Worm (Caenorhabditis elegans) whole organism, dauer: Measurements from ENCODE around the gene rad-54.L2.

Experiments
- unc-62 ChIP-seq: sonication (generic microtip); optimal IDR thresholded peaks from 2 replicates; lab custom pipeline; 2017; ENCODE audit warnings: missing biosample characterization, missing genetic modification reagents, missing genetic modification characterization

The rad-54.L2 gene

ce11 chrIV:8881181-8881580 is 12.7 kb upstream of the rad-54.L2 start, which contains the start of gene C09G9.8:
TSS of gene C09G9.8 (plus strand) at chrIV:8881481.
- no peak for TF ChIP-seq unc-62 (GFP tag; lab: Kevin White, UChicago)

- no peak for TF ChIP-seq unc-62 (GFP tag; lab: Kevin White, UChicago)
Measured at ce11 chrIV:8886228-8886627, 7.6 kb upstream of the rad-54.L2 start, which contains the start of gene C09G9.5. TSS of gene C09G9.5 (plus strand) at chrIV:8886528.

- TF ChIP-seq unc-62 (GFP tag; lab: Kevin White, UChicago), result no peak
Measured at ce11 chrIV:8888525-8889026, 5.3 kb upstream of the rad-54.L2 start, which contains the start of gene oma-1. TSS of gene oma-1 (plus strand) at chrIV:8888976.

- TF ChIP-seq unc-62 (GFP tag; lab: Kevin White, UChicago), result no peak
Measured at ce11 chrIV:8891131-8891530, 2.7 kb upstream of the rad-54.L2 start, which contains the start of gene spr-2. TSS of gene spr-2 (plus strand) at chrIV:8891462.

- TF ChIP-seq unc-62 (GFP tag; lab: Kevin White, UChicago), result no peak
Measured at ce11 chrIV:8892558-8892957, 1.3 kb upstream of the rad-54.L2 start, which contains the start of gene C27B7.2. TSS of gene C27B7.2 (plus strand) at chrIV:8892858.

ce11 chrIV:8901346-8901745 is 7.5 kb downstream of the rad-54.L2 start, which contains the start of gene C27B7.5:
TSS of gene C27B7.5 (plus strand) at chrIV:8901646.
- TF ChIP-seq unc-62 (GFP tag; lab: Kevin White, UChicago), result no peak

ce11 chrIV:8906164-8906563 is 12.3 kb downstream of the rad-54.L2 start, which contains the start of gene C27B7.6:
TSS of gene C27B7.6 (minus strand) at chrIV:8906345.
- no peak for TF ChIP-seq unc-62 (GFP tag; lab: Kevin White, UChicago)

- no peak for TF ChIP-seq unc-62 (GFP tag; lab: Kevin White, UChicago)
Measured at ce11 chrIV:8906743-8907142, 12.9 kb downstream of the rad-54.L2 start, which contains the start of gene C27B7.7. TSS of gene C27B7.7 (plus strand) at chrIV:8907043.

- TF ChIP-seq unc-62 (GFP tag; lab: Kevin White, UChicago), result no peak
Measured at ce11 chrIV:8914187-8914586, 20.3 kb downstream of the rad-54.L2 start.

ce11 chrIV:8916010-8916409 is 22.1 kb downstream of the rad-54.L2 start, which contains the start of gene C27B7.9:
TSS of gene C27B7.9 (minus strand) at chrIV:8916110.
- TF ChIP-seq unc-62 (GFP tag; lab: Kevin White, UChicago), result no peak

ce11 chrIV:8918790-8919189 is 24.9 kb downstream of the rad-54.L2 start, which contains the start of gene rap-1:
TSS of gene rap-1 (minus strand) at chrIV:8918890.
- TF ChIP-seq unc-62 (GFP tag; lab: Kevin White, UChicago), result no peak

ce11 chrIV:8920284-8920806 is 26.5 kb downstream of the rad-54.L2 start:
- TF ChIP-seq unc-62 (GFP tag; lab: Kevin White, UChicago), result no peak

ce11 chrIV:8921166-8921565 is 27.3 kb downstream of the rad-54.L2 start:
- TF ChIP-seq unc-62 (GFP tag; lab: Kevin White, UChicago), result no peak

ce11 chrIV:8921956-8922355 is 28.1 kb downstream of the rad-54.L2 start, which contains the start of gene D1046.16:
TSS of gene D1046.16 (plus strand) at chrIV:8922150.
- TF ChIP-seq unc-62 (GFP tag; lab: Kevin White, UChicago), result no peak

- no peak for TF ChIP-seq unc-62 (GFP tag; lab: Kevin White, UChicago)
Measured at ce11 chrIV:8923381-8923780, 29.5 kb downstream of the rad-54.L2 start.

ce11 chrIV:8924126-8924525 is 30.2 kb downstream of the rad-54.L2 start:
- no peak for TF ChIP-seq unc-62 (GFP tag; lab: Kevin White, UChicago)

ce11 chrIV:8925990-8926389 is 32.1 kb downstream of the rad-54.L2 start, which contains the start of the genes D1046.2 and cfim-2:
TSS of gene D1046.2 (minus strand) at chrIV:8926067.
TSS of gene cfim-2 (plus strand) at chrIV:8926324.
- TF ChIP-seq unc-62 (GFP tag; lab: Kevin White, UChicago), result no peak
